Worm (Caenorhabditis elegans): Measurements from ENCODE around the gene cox-5A.
A peak's percentile ranks its signal among the peaks of the same experiment; 100 is the strongest.

Gene cox-5A

ce11 chrIII:12874606-12875066 is 30.7 kb upstream of the cox-5A start, which contains the start of the genes mrg-1 and spcs-2 (continued):
- TF ChIP-seq ceh-27 (GFP tag; optimal IDR thresholded peaks at IDR 0.05) (peak; percentile 71), ztf-28 (GFP tag; IDR thresholded peaks at IDR 0.05) (peak; percentile 71; the same call in 1 of the 2 replicates), tlf-1 (GFP tag; optimal IDR thresholded peaks at IDR 0.05) (peak; percentile 81), nfya-1 (tag; optimal IDR thresholded peaks at IDR 0.05; ENCODE audit: borderline replicate concordance, insufficient read depth) (no peak), F57A8.1 (GFP tag; optimal IDR thresholded peaks at IDR 0.05) (no peak), F37B4.10 (GFP tag; IDR thresholded peaks at IDR 0.05) (no peak), egl-18 (GFP tag; IDR thresholded peaks at IDR 0.05) (no peak), tbx-9 (tag; optimal IDR thresholded peaks at IDR 0.05; ENCODE audit: borderline replicate concordance) (no peak), C17E4.6 (GFP tag; IDR thresholded peaks at IDR 0.05) (peak; percentile 82), Y56A3A.18 (GFP tag; IDR thresholded peaks at IDR 0.05) (no peak), dpl-1 (GFP tag; optimal IDR thresholded peaks at IDR 0.05) (peak; percentile 77), chd-7 (tag; optimal IDR thresholded peaks at IDR 0.05) (no peak)

DNA sequence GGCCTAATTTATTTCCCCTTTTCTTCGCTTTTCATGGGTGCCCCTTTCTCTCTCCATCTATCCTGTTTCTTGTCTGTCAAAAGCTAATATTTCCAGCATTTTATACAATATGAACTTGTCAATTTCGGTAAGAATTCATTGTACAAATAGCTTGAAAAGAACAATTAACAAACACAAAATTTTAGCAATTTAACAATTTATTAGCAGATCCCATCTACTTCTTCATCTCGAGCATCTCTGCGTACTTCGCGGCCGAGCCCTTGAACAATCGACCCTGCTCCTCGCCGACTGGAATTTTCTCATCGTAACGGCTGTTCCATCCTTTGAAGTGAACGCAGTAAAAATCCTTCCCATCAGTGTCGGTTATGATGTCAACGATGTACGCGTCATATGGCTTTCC is 29.6 kb upstream of the cox-5A start:
- TF ChIP-seq cebp-1 (GFP tag; IDR thresholded peaks at IDR 0.05) = no peak
- peak; percentile 19 for TF ChIP-seq cebp-1 (tag; optimal IDR thresholded peaks at IDR 0.05)
- 0 out of 2 replicates have a peak, but pooled peaks have one; percentile 10 for TF ChIP-seq F33H1.4 (GFP tag; IDR thresholded peaks at IDR 0.05)
- no peak for TF ChIP-seq F57C9.4 (tag; optimal IDR thresholded peaks at IDR 0.05)
- TF ChIP-seq Y79H2A.3 (GFP tag; conservative IDR thresholded peaks at IDR 0.05) = 0 out of 2 replicates have a peak, but pooled peaks have one; percentile 42
- no peak for TF ChIP-seq ceh-79 (tag; optimal IDR thresholded peaks at IDR 0.05)
- no peak for TF ChIP-seq ama-1 (optimal IDR thresholded peaks at IDR 0.05)
- peak; percentile 64 to 70 for TF ChIP-seq ama-1 (GFP tag; optimal IDR thresholded peaks at IDR 0.05)
- TF ChIP-seq D2030.7 (GFP tag; IDR thresholded peaks at IDR 0.05) = 0 out of 2 replicates have a peak, but pooled peaks have one; percentile 12
- TF ChIP-seq athp-1 (tag; optimal IDR thresholded peaks at IDR 0.05) = peak; percentile 31
- peak; percentile 55; the same call in 1 of the 2 replicates for TF ChIP-seq hsf-1 (GFP tag; IDR thresholded peaks at IDR 0.05)
- TF ChIP-seq Y53G8AR.9 (GFP tag; conservative IDR thresholded peaks at IDR 0.05) = peak; percentile 58; the same call in 1 of the 2 replicates
- TF ChIP-seq lir-1 (GFP tag; conservative IDR thresholded peaks at IDR 0.05) = no peak
- no peak for TF ChIP-seq snpc-1.1 (tag; optimal IDR thresholded peaks at IDR 0.05; ENCODE audit: insufficient read depth)
- TF ChIP-seq dpl-1 (GFP tag; optimal IDR thresholded peaks at IDR 0.05) = no peak
- TF ChIP-seq tbp1 (GFP tag; optimal IDR thresholded peaks at IDR 0.05) = peak; percentile 31
- TF ChIP-seq B0336.3 (GFP tag; IDR thresholded peaks at IDR 0.05) = peak; percentile 59; the same call in 1 of the 2 replicates
- TF ChIP-seq pbrm-1 (GFP tag; IDR thresholded peaks at IDR 0.05) = peak; percentile 33; the same call in 1 of the 2 replicates
- no peak for TF ChIP-seq nfya-2 (GFP tag; IDR thresholded peaks at IDR 0.05)
- 0 out of 2 replicates have a peak, but pooled peaks have one; percentile 29 for TF ChIP-seq ceh-100 (GFP tag; IDR thresholded peaks at IDR 0.05)
- TF ChIP-seq hrde-1 (tag; optimal IDR thresholded peaks at IDR 0.05; ENCODE audit: borderline replicate concordance) = peak; percentile 47
- peak; percentile 1 for TF ChIP-seq F52B5.7 (tag; optimal IDR thresholded peaks at IDR 0.05)
- peak; percentile 57 for TF ChIP-seq madf-6 (GFP tag; IDR thresholded peaks at IDR 0.05)
- peak; percentile 90 for TF ChIP-seq F49E8.2 (tag; optimal IDR thresholded peaks at IDR 0.05; ENCODE audit: insufficient read depth)
- TF ChIP-seq repo-1 (tag; optimal IDR thresholded peaks at IDR 0.05) = peak; percentile 22
- TF ChIP-seq egl-18 (GFP tag; IDR thresholded peaks at IDR 0.05) = no peak
- 0 out of 2 replicates have a peak, but pooled peaks have one; percentile 49 for TF ChIP-seq ekl-4 (GFP tag; IDR thresholded peaks at IDR 0.05)
- TF ChIP-seq lsy-27 (tag; optimal IDR thresholded peaks at IDR 0.05; ENCODE audit: borderline replicate concordance, insufficient read depth) = no peak
- peak; percentile 31 for TF ChIP-seq die-1 (tag; optimal IDR thresholded peaks at IDR 0.05)
- TF ChIP-seq hmg-1.2 (GFP tag; IDR thresholded peaks at IDR 0.05) = peak; percentile 19; the same call in 1 of the 2 replicates
